Worm (Caenorhabditis elegans) whole organism, L1 larva: Measurements from ENCODE around the gene rbr-2.

Experiments
- C04F5.9 ChIP-seq: sonication (generic microtip); optimal IDR thresholded peaks from 2 replicates; lab custom pipeline; 2016; ENCODE audit warnings: missing genetic modification characterization, missing compliant biosample characterization
- C16A3.4 ChIP-seq: fragments of 150-350 bp; optimal IDR thresholded peaks from 2 replicates; lab custom pipeline; 2014; ENCODE audit warnings: missing biosample characterization, missing genetic modification characterization
- C34B4.2 ChIP-seq: sonication (generic microtip); optimal IDR thresholded peaks from 2 replicates; lab custom pipeline; 2017; ENCODE audit warnings: mild to moderate bottlenecking, missing genetic modification characterization, missing compliant biosample characterization
- F16B12.6 ChIP-seq: fragments of 150-350 bp; optimal IDR thresholded peaks from 2 replicates; lab custom pipeline; 2014; ENCODE audit warnings: missing biosample characterization, missing genetic modification characterization
- Y116A8C.19 ChIP-seq: sonication (generic microtip); optimal IDR thresholded peaks from 2 replicates; lab custom pipeline; 2016; ENCODE audit warnings: missing compliant biosample characterization, missing genetic modification characterization, borderline replicate concordance
- aha-1 ChIP-seq: fragments of 150-350 bp; optimal IDR thresholded peaks from 2 replicates; lab custom pipeline; 2014; ENCODE audit warnings: missing biosample characterization, missing genetic modification characterization
- alr-1 ChIP-seq: fragments of 200-800 bp; sonication (Bioruptor generic); optimal IDR thresholded peaks from 2 replicates; lab custom pipeline; 2018; ENCODE audit warnings: borderline replicate concordance, mild to moderate bottlenecking, missing genetic modification characterization, missing compliant biosample characterization
- aly-2 ChIP-seq: fragments of 150-350 bp; optimal IDR thresholded peaks from 2 replicates; lab custom pipeline; 2014; ENCODE audit warnings: missing biosample characterization, missing genetic modification characterization
- ama-1 ChIP-seq: fragments of 150-350 bp; optimal IDR thresholded peaks from 2 replicates; lab custom pipeline; 2014
- ceh-8 ChIP-seq: fragments of 200-800 bp; sonication (Bioruptor generic); optimal IDR thresholded peaks from 2 replicates; lab custom pipeline; 2018; ENCODE audit warnings: mild to moderate bottlenecking, missing genetic modification characterization, moderate library complexity, missing compliant biosample characterization
- dpl-1 ChIP-seq, 3 experiments: fragments of 150-350 bp in 2 of 3; sonication (generic microtip) in 1 of 3; optimal IDR thresholded peaks; 2 replicates each; lab custom pipeline; 2014 to 2017; ENCODE audit warnings: missing biosample characterization in 3 of 3, missing genetic modification characterization in 3 of 3, missing genetic modification reagents in 3 of 3
- efl-3 ChIP-seq: fragments of 200-800 bp; sonication (Bioruptor generic); optimal IDR thresholded peaks from 2 replicates; lab custom pipeline; 2018; ENCODE audit warnings: mild to moderate bottlenecking, missing genetic modification characterization, missing compliant biosample characterization
- egl-27 ChIP-seq, 2 experiments: fragments of 150-350 bp in 1 of 2; sonication (generic microtip); optimal IDR thresholded peaks; 3 replicates each; lab custom pipeline; 2017 to 2018; ENCODE audit warnings: missing biosample characterization in 2 of 2, missing genetic modification characterization in 2 of 2, missing genetic modification reagents in 2 of 2
- hlh-17 ChIP-seq: fragments of 200-800 bp; sonication (Bioruptor generic); optimal IDR thresholded peaks from 2 replicates; lab custom pipeline; 2018; ENCODE audit warnings: missing genetic modification characterization, mild to moderate bottlenecking, missing compliant biosample characterization, moderate library complexity, borderline replicate concordance
- hlh-4 ChIP-seq: sonication (generic microtip); optimal IDR thresholded peaks from 2 replicates; lab custom pipeline; 2016; ENCODE audit warnings: mild to moderate bottlenecking, missing genetic modification characterization, missing compliant biosample characterization
- hpl-2 ChIP-seq: fragments of 150-350 bp; optimal IDR thresholded peaks from 2 replicates; lab custom pipeline; 2014; ENCODE audit warnings: missing biosample characterization, missing genetic modification reagents, missing genetic modification characterization
- irx-1 ChIP-seq: sonication (generic microtip); optimal IDR thresholded peaks from 2 replicates; lab custom pipeline; 2016; ENCODE audit warnings: missing genetic modification characterization, missing compliant biosample characterization
- lin-13 ChIP-seq: fragments of 150-350 bp; optimal IDR thresholded peaks from 2 replicates; lab custom pipeline; 2014; ENCODE audit warnings: missing biosample characterization, missing genetic modification reagents, missing genetic modification characterization
- lin-14 ChIP-seq: fragments of 200-800 bp; sonication (Bioruptor generic); optimal IDR thresholded peaks from 2 replicates; lab custom pipeline; 2018; ENCODE audit warnings: mild to moderate bottlenecking, missing genetic modification characterization, moderate library complexity, missing compliant biosample characterization
- lir-3 ChIP-seq: sonication (generic microtip); optimal IDR thresholded peaks from 2 replicates; lab custom pipeline; 2016; ENCODE audit warnings: mild to moderate bottlenecking, missing genetic modification characterization, moderate library complexity, missing compliant biosample characterization; ENCODE audit not compliant: poor library complexity
- lsy-2 ChIP-seq, 2 experiments: fragments of 150-350 bp; optimal IDR thresholded peaks; 2 replicates each; lab custom pipeline; 2014; ENCODE audit warnings: missing biosample characterization in 2 of 2, missing genetic modification characterization in 2 of 2
- mab-9 ChIP-seq: fragments of 200-800 bp; sonication (Bioruptor generic); IDR thresholded peaks from 2 replicates; pipeline ENCODE4 v1.3.6; 2022; ENCODE audit warnings: missing genetic modification reagents, missing genetic modification characterization, missing compliant biosample characterization
- nhr-12 ChIP-seq: sonication (generic microtip); optimal IDR thresholded peaks from 2 replicates; lab custom pipeline; 2017; ENCODE audit warnings: missing biosample characterization, missing genetic modification characterization
- nhr-19 ChIP-seq: fragments of 200-800 bp; sonication (Bioruptor generic); conservative IDR thresholded peaks from 2 replicates; pipeline ENCODE4 v1.3.6; 2022; ENCODE audit warnings: missing genetic modification characterization, missing compliant biosample characterization
- nhr-76 ChIP-seq: sonication (generic microtip); optimal IDR thresholded peaks from 2 replicates; lab custom pipeline; 2017; ENCODE audit warnings: missing biosample characterization, missing genetic modification characterization
- nhr-77 ChIP-seq: fragments of 150-350 bp; optimal IDR thresholded peaks from 2 replicates; lab custom pipeline; 2014; ENCODE audit warnings: missing biosample characterization, missing genetic modification characterization
- nhr-90 ChIP-seq: sonication (generic microtip); optimal IDR thresholded peaks from 2 replicates; lab custom pipeline; 2016; ENCODE audit warnings: mild to moderate bottlenecking, missing genetic modification characterization, missing compliant biosample characterization; ENCODE audit not compliant: poor library complexity
- pag-3 ChIP-seq: sonication (generic microtip); optimal IDR thresholded peaks from 2 replicates; lab custom pipeline; 2017; ENCODE audit warnings: missing genetic modification characterization, mild to moderate bottlenecking, missing compliant biosample characterization, antibody characterized with exemption, borderline replicate concordance; ENCODE audit not compliant: insufficient read depth
- pax-3 ChIP-seq: fragments of 200-800 bp; sonication (Bioruptor generic); optimal IDR thresholded peaks from 2 replicates; lab custom pipeline; 2018; ENCODE audit warnings: mild to moderate bottlenecking, missing genetic modification characterization, moderate library complexity, missing compliant biosample characterization
- pqm-1 ChIP-seq: sonication (generic microtip); optimal IDR thresholded peaks from 3 replicates; lab custom pipeline; 2017; ENCODE audit warnings: missing biosample characterization, missing genetic modification characterization
- skn-1 ChIP-seq: fragments of 150-350 bp; optimal IDR thresholded peaks from 2 replicates; lab custom pipeline; 2014; ENCODE audit warnings: missing biosample characterization, missing genetic modification characterization
- snpc-4 ChIP-seq: fragments of 150-350 bp; optimal IDR thresholded peaks from 2 replicates; lab custom pipeline; 2014; ENCODE audit warnings: missing biosample characterization, missing genetic modification characterization
- snu-23 ChIP-seq: sonication (generic microtip); optimal IDR thresholded peaks from 2 replicates; lab custom pipeline; 2016; ENCODE audit warnings: missing genetic modification characterization, missing compliant biosample characterization
- sup-37 ChIP-seq: fragments of 200-800 bp; sonication (Bioruptor generic); optimal IDR thresholded peaks from 2 replicates; lab custom pipeline; 2018; ENCODE audit warnings: mild to moderate bottlenecking, missing genetic modification characterization, missing compliant biosample characterization
- swsn-7 ChIP-seq: sonication (generic microtip); optimal IDR thresholded peaks from 2 replicates; lab custom pipeline; 2016; ENCODE audit warnings: missing genetic modification characterization, missing compliant biosample characterization
- tlp-1 ChIP-seq: fragments of 150-350 bp; optimal IDR thresholded peaks from 2 replicates; lab custom pipeline; 2014; ENCODE audit warnings: missing biosample characterization, missing genetic modification characterization
- unc-62 ChIP-seq: fragments of 150-350 bp; optimal IDR thresholded peaks from 2 replicates; lab custom pipeline; 2014; ENCODE audit warnings: missing biosample characterization, missing genetic modification reagents, missing genetic modification characterization
- unc-86 ChIP-seq: sonication (generic microtip); optimal IDR thresholded peaks from 2 replicates; lab custom pipeline; 2016; ENCODE audit warnings: missing genetic modification characterization, missing compliant biosample characterization
- unc-98 ChIP-seq: fragments of 200-800 bp; sonication (Bioruptor generic); IDR thresholded peaks from 2 replicates; pipeline ENCODE4 v1.3.6; 2022; ENCODE audit warnings: missing genetic modification characterization, missing compliant biosample characterization
- vab-15 ChIP-seq: sonication (generic microtip); optimal IDR thresholded peaks from 2 replicates; lab custom pipeline; 2017; ENCODE audit warnings: missing genotype, mild to moderate bottlenecking, missing genetic modification characterization, missing compliant biosample characterization
- xbp-1 ChIP-seq: sonication (generic microtip); optimal IDR thresholded peaks from 2 replicates; lab custom pipeline; 2016; ENCODE audit warnings: missing genetic modification characterization, missing compliant biosample characterization
- zag-1 ChIP-seq: fragments of 150-350 bp; optimal IDR thresholded peaks from 2 replicates; lab custom pipeline; 2014; ENCODE audit warnings: missing biosample characterization, missing genetic modification characterization
- ztf-11 ChIP-seq, 2 experiments: sonication (generic microtip); optimal IDR thresholded peaks; 2 replicates each; lab custom pipeline; 2016 to 2017; ENCODE audit warnings: missing genetic modification characterization in 2 of 2, missing biosample characterization in 1 of 2, missing compliant biosample characterization in 1 of 2

rbr-2 gene

DNA sequence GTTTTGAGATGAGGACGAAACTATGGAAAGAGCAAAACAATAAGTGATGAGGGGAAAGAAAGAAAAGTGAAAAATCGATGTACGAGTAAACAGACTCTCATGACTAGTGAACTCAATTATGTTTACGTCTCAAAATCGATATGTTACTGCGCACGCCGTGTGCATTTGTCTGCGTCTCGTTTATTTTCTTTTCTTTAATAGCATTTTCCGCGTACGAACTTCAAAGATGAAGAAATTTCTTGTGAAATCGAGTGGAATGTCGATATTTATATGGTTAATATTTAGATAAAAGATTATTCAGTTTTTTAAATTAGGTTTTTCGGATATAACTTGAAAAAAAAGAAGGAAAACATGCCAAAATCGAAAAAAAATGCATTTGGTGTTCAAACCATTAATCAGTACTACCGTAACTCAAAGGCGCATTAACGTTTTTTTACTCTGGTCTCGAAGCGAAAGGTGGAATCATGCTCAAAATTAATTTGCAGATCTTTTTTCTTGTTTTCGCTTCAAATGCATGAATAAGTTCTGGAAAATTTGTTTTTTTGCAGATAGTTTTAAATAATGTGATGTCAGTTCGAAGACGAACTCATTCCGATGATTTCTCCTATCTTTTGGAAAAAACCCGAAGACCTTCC, 17.2 kb downstream of the rbr-2 start, which contains the start of gene fic-1 (continued):
- TF ChIP-seq hlh-4 (tag; lab: Kevin White, UChicago) = no peak
- TF ChIP-seq nhr-77 (tag; lab: Kevin White, UChicago) = no peak
- TF ChIP-seq nhr-90 = peak; percentile 36
- no peak for TF ChIP-seq sup-37
- TF ChIP-seq unc-62 = no peak
- TF ChIP-seq pqm-1 (tag; lab: Kevin White, UChicago) = no peak
- TF ChIP-seq aha-1 (tag; lab: Kevin White, UChicago) = no peak
- peak; percentile 44 for TF ChIP-seq unc-86 (tag; lab: Kevin White, UChicago)
- TF ChIP-seq nhr-19 = peak; percentile 46
- no peak for TF ChIP-seq alr-1 (tag; lab: Kevin White, UChicago)
- TF ChIP-seq snu-23 (GFP tag; lab: Kevin White, UChicago) = peak; percentile 64
- TF ChIP-seq dpl-1 (GFP tag; optimal IDR thresholded peaks at IDR 0.05; lab: Kevin White, UChicago) = peak in 1 of 3 experiments; percentile 49
- TF ChIP-seq C16A3.4 (tag; lab: Kevin White, UChicago) = no peak
- TF ChIP-seq efl-3 (GFP tag; lab: Kevin White, UChicago) = no peak
- TF ChIP-seq pax-3 = peak; percentile 5
- peak; percentile 46 for TF ChIP-seq xbp-1 (tag; lab: Kevin White, UChicago)
- peak; percentile 13 for TF ChIP-seq snpc-4 (tag; lab: Kevin White, UChicago)
- no peak for TF ChIP-seq egl-27 (tag; optimal IDR thresholded peaks at IDR 0.05; lab: Kevin White, UChicago)
- TF ChIP-seq lir-3 (tag; lab: Kevin White, UChicago) = peak; percentile 35
- no peak for TF ChIP-seq ceh-8

- no peak for TF ChIP-seq lsy-2 (tag; optimal IDR thresholded peaks at IDR 0.05; lab: Kevin White, UChicago)
- TF ChIP-seq nhr-76 (tag; lab: Kevin White, UChicago) = no peak
- no peak for TF ChIP-seq tlp-1
- TF ChIP-seq C04F5.9 = no peak
- TF ChIP-seq irx-1 = no peak
- no peak for TF ChIP-seq mab-9
- no peak for TF ChIP-seq ceh-8
- TF ChIP-seq C16A3.4 (tag; lab: Kevin White, UChicago) = no peak
- TF ChIP-seq ama-1 (lab: Kevin White, UChicago) = no peak
- no peak for TF ChIP-seq vab-15 (tag; lab: Kevin White, UChicago)
- no peak for TF ChIP-seq pqm-1 (tag; lab: Kevin White, UChicago)
- TF ChIP-seq sup-37 = no peak
- TF ChIP-seq skn-1 (tag; lab: Kevin White, UChicago) = no peak
- TF ChIP-seq Y116A8C.19 (tag; lab: Kevin White, UChicago) = no peak
- TF ChIP-seq unc-86 (tag; lab: Kevin White, UChicago) = no peak
- TF ChIP-seq lin-14 (GFP tag; lab: Kevin White, UChicago) = no peak
Observed at ce11 chrIV:10948797-10949196, 28.9 kb downstream of the rbr-2 start, which contains the start of gene Y69E1A.1. TSS of gene Y69E1A.1 (minus strand) at chrIV:10948897.

DNA sequence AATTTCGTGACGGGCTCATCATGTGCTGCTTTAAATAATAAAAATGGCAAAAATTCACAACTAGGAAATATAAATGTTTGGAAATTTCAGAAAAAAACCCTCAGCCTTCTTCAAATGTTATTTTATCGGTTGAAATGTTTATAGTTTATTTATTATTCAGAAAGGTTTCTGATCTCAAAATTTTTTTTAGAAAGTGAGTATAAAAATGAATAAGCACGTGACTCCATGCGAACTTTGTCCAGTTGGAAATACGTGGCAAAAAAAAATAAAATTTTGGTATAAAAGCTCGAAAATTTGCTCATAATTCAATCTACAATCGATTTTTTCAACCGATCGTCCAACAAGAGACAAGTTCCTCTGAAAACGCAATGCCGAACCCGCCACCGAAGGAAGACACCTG, 29.6 kb downstream of the rbr-2 start, which contains the start of gene nsph-3.1:
Gene nsph-3.1, plus strand, starts transcription at position 301 of the 400 bp plus-strand sequence.
- no peak for TF ChIP-seq nhr-12 (tag; lab: Kevin White, UChicago)
- no peak for TF ChIP-seq lsy-2 (tag; optimal IDR thresholded peaks at IDR 0.05; lab: Kevin White, UChicago)
- no peak for TF ChIP-seq snpc-4 (tag; lab: Kevin White, UChicago)
- no peak for TF ChIP-seq lin-14 (GFP tag; lab: Kevin White, UChicago)
- TF ChIP-seq unc-98 (GFP tag; lab: Robert Waterston, UW) = no peak
- TF ChIP-seq ztf-11 (tag; optimal IDR thresholded peaks at IDR 0.05; lab: Kevin White, UChicago) = no peak
- TF ChIP-seq ama-1 (lab: Kevin White, UChicago) = no peak
- no peak for TF ChIP-seq aly-2 (tag; lab: Kevin White, UChicago)
- no peak for TF ChIP-seq C34B4.2
- TF ChIP-seq pag-3 (tag; lab: Kevin White, UChicago) = no peak
- TF ChIP-seq hlh-17 = no peak
- no peak for TF ChIP-seq swsn-7 (tag; lab: Kevin White, UChicago)
- no peak for TF ChIP-seq hpl-2 (GFP tag; lab: Kevin White, UChicago)
- no peak for TF ChIP-seq tlp-1
- no peak for TF ChIP-seq nhr-90
- no peak for TF ChIP-seq zag-1 (tag; lab: Kevin White, UChicago)
- TF ChIP-seq lin-13 = no peak
- TF ChIP-seq F16B12.6 (tag; lab: Kevin White, UChicago) = no peak
- TF ChIP-seq vab-15 (tag; lab: Kevin White, UChicago) = no peak
